Worm (Caenorhabditis elegans) whole organism, young adult: ENCODE results near the gene F48G7.9.

ENCODE experiments used
- F49E8.2 ChIP-seq: sonication (generic microtip); optimal IDR thresholded peaks from 3 replicates; lab custom pipeline; 2017; ENCODE audit warnings: missing genetic modification characterization, mild to moderate bottlenecking, missing compliant biosample characterization, antibody characterized with exemption, moderate library complexity; ENCODE audit not compliant: insufficient read depth
- nhr-120 ChIP-seq: fragments of 200-800 bp; sonication (Bioruptor generic); IDR thresholded peaks from 2 replicates; pipeline ENCODE4 v1.3.6; 2022; ENCODE audit warnings: missing genetic modification characterization, missing compliant biosample characterization
- pha-4 ChIP-seq: fragments of 150-350 bp; sonication (generic microtip); optimal IDR thresholded peaks from 2 replicates; lab custom pipeline; 2014; ENCODE audit warnings: missing biosample characterization, missing genetic modification reagents, missing genetic modification characterization
- tbp1 ChIP-seq: fragments of 200-800 bp; sonication (Bioruptor generic); optimal IDR thresholded peaks from 2 replicates; lab custom pipeline; 2018; ENCODE audit warnings: mild to moderate bottlenecking, missing genetic modification characterization, missing compliant biosample characterization
- unc-130 ChIP-seq: sonication (generic microtip); optimal IDR thresholded peaks from 2 replicates; lab custom pipeline; 2016; ENCODE audit warnings: missing genetic modification reagents, missing genetic modification characterization, missing compliant biosample characterization

- TF ChIP-seq unc-130 (GFP tag; lab: Kevin White, UChicago) (no peak), tbp1 (GFP tag; lab: Kevin White, UChicago) (no peak), nhr-120 (GFP tag; lab: Robert Waterston, UW) (no peak), F49E8.2 (tag; lab: Kevin White, UChicago) (no peak), pha-4 (no peak)
Measured at ce11 chrV:615275-615674, 13.2 kb downstream of the F48G7.9 start, which contains the start of gene F48G7.13.
